Worm (Caenorhabditis elegans) whole organism, L4 larva: ENCODE measurements around the gene hlh-3.

Source experiments
- ama-1 ChIP-seq: fragments of 150-350 bp; optimal IDR thresholded peaks from 2 replicates; lab custom pipeline; 2014; ENCODE audit warnings: inconsistent platforms, mixed read lengths
- daf-12 ChIP-seq: fragments of 150-350 bp; optimal IDR thresholded peaks from 2 replicates; lab custom pipeline; 2014; ENCODE audit warnings: missing biosample characterization, missing genetic modification reagents, missing genetic modification characterization
- dmd-6 ChIP-seq: fragments of 200-800 bp; sonication (Bioruptor generic); IDR thresholded peaks from 2 replicates; pipeline ENCODE4 v1.3.6; 2022; ENCODE audit warnings: missing genetic modification reagents, missing genetic modification characterization, missing compliant biosample characterization
- dpl-1 ChIP-seq: fragments of 150-350 bp; optimal IDR thresholded peaks from 2 replicates; lab custom pipeline; 2014; ENCODE audit warnings: missing biosample characterization, missing genetic modification reagents, missing genetic modification characterization
- lin-39 ChIP-seq: fragments of 150-350 bp; optimal IDR thresholded peaks from 2 replicates; lab custom pipeline; 2014; ENCODE audit warnings: missing biosample characterization, missing genetic modification reagents, missing genetic modification characterization
- nhr-111 ChIP-seq: fragments of 200-800 bp; sonication (Bioruptor generic); optimal IDR thresholded peaks from 2 replicates; lab custom pipeline; 2018; ENCODE audit warnings: mild to moderate bottlenecking, missing genetic modification characterization, missing compliant biosample characterization
- nhr-42 ChIP-seq: fragments of 200-800 bp; sonication (Bioruptor generic); IDR thresholded peaks from 2 replicates; pipeline ENCODE4 v1.3.6; 2022; ENCODE audit warnings: missing genetic modification characterization, missing compliant biosample characterization
- saeg-2 ChIP-seq: fragments of 200-800 bp; sonication (Bioruptor generic); IDR thresholded peaks from 2 replicates; pipeline ENCODE4 v1.3.6; 2022; ENCODE audit warnings: missing genetic modification reagents, missing genetic modification characterization, missing compliant biosample characterization
- unc-130 ChIP-seq: sonication (generic microtip); optimal IDR thresholded peaks from 2 replicates; lab custom pipeline; 2016; ENCODE audit warnings: missing genetic modification reagents, missing genetic modification characterization, missing compliant biosample characterization
- unc-62 ChIP-seq, 3 experiments: fragments of 150-350 bp in 1 of 3; sonication (generic microtip); optimal IDR thresholded peaks in 2 of 3; peaks in 1 of 3; 1 replicate in 1 of 3; 2 replicates in 2 of 3; lab custom pipeline; 2014 to 2017; ENCODE audit warnings: missing biosample characterization in 3 of 3, missing genetic modification characterization in 3 of 3, missing genetic modification reagents in 3 of 3, missing genotype in 1 of 3
- zfp-2 ChIP-seq: sonication (generic microtip); optimal IDR thresholded peaks from 2 replicates; lab custom pipeline; 2016; ENCODE audit warnings: mild to moderate bottlenecking, missing genetic modification characterization, missing compliant biosample characterization

ce11 chrII:9093584-9093983, 7.2 kb downstream of the hlh-3 start, which contains the start of gene C07H4.1:
- TF ChIP-seq dmd-6 (GFP tag; lab: Robert Waterston, UW), result no peak
- no peak for TF ChIP-seq daf-12 (tag; lab: Kevin White, UChicago)
- TF ChIP-seq unc-62 (GFP tag; optimal IDR thresholded peaks at IDR 0.05 in 1 of 2; lab: Kevin White, UChicago), result no peak
- no peak for TF ChIP-seq unc-62 (tag; optimal IDR thresholded peaks at IDR 0.05; lab: Kevin White, UChicago)
- TF ChIP-seq unc-130 (GFP tag; lab: Kevin White, UChicago), result no peak
- no peak for TF ChIP-seq lin-39 (tag; lab: Kevin White, UChicago)
- no peak for TF ChIP-seq dpl-1
- TF ChIP-seq zfp-2 (tag; lab: Kevin White, UChicago), result no peak
- TF ChIP-seq ama-1 (lab: Kevin White, UChicago), result no peak
- TF ChIP-seq nhr-42 (GFP tag; lab: Robert Waterston, UW), result no peak
- no peak for TF ChIP-seq saeg-2 (GFP tag; lab: Robert Waterston, UW)
- no peak for TF ChIP-seq nhr-111 (GFP tag; lab: Kevin White, UChicago)
